Worm (Caenorhabditis elegans): ENCODE measurements around the gene col-95.

ce11 chrIII:11698569-11698968, 5.2 kb upstream of the col-95 start, which contains the start of gene Y41C4A.7:
- TF ChIP-seq ama-1 (optimal IDR thresholded peaks at IDR 0.05) (no peak), flt-1 (GFP tag; IDR thresholded peaks at IDR 0.05) (no peak), tbx-37 (GFP tag; conservative IDR thresholded peaks at IDR 0.05) (no peak), aly-1 (tag; optimal IDR thresholded peaks at IDR 0.05) (no peak), ets-7 (tag; optimal IDR thresholded peaks at IDR 0.05) (no peak), F13C5.2 (tag; optimal IDR thresholded peaks at IDR 0.05) (no peak), scrt-1 (GFP tag; IDR thresholded peaks at IDR 0.05) (no peak), ceh-36 (tag; optimal IDR thresholded peaks at IDR 0.05) (no peak)

All from whole organism, early embryonic.